Worm (Caenorhabditis elegans): ENCODE results near the gene ser-1.

ser-1 gene

ce11 chrX:16612293-16612946 lies 32.9 kb downstream of the ser-1 start (continued):
- TF ChIP-seq set-16 (GFP tag; IDR thresholded peaks at IDR 0.05) (peak; percentile 100), nhr-111 (GFP tag; optimal IDR thresholded peaks at IDR 0.05) (peak; percentile 39), Y105C5A.15 (GFP tag; IDR thresholded peaks at IDR 0.05) (no peak), lim-7 (GFP tag; IDR thresholded peaks at IDR 0.05) (no peak; the same call in 1 of the 2 replicates), madf-9 (GFP tag; conservative IDR thresholded peaks at IDR 0.05) (peak; percentile 92), saeg-2 (GFP tag; IDR thresholded peaks at IDR 0.05) (peak; percentile 92), nhr-10 (tag; optimal IDR thresholded peaks at IDR 0.05) (peak; percentile 95), pqm-1 (tag; optimal IDR thresholded peaks at IDR 0.05) (peak; percentile 36), mes-2 (tag; optimal IDR thresholded peaks at IDR 0.05; ENCODE audit: poor library complexity, severe bottlenecking) (peak; percentile 82), lin-39 (tag; optimal IDR thresholded peaks at IDR 0.05) (peak; percentile 28), ZK337.2 (GFP tag; IDR thresholded peaks at IDR 0.05) (no peak), egl-43 (GFP tag; IDR thresholded peaks at IDR 0.05) (peak; percentile 72; the same call in 1 of the 2 replicates), spr-1 (tag; optimal IDR thresholded peaks at IDR 0.05) (peak; percentile 94), dmd-8 (GFP tag; IDR thresholded peaks at IDR 0.05) (0 out of 2 replicates have a peak, but pooled peaks have one; percentile 38), R02D3.7 (tag; optimal IDR thresholded peaks at IDR 0.05) (no peak), lin-29 (GFP tag; IDR thresholded peaks at IDR 0.05) (peak; percentile 78; the same call in 1 of the 2 replicates)

- TF ChIP-seq dmd-6 (GFP tag; IDR thresholded peaks at IDR 0.05) (peak; percentile 24; the same call in 1 of the 2 replicates), vab-7 (GFP tag; IDR thresholded peaks at IDR 0.05) (no peak), nhr-28 (tag; optimal IDR thresholded peaks at IDR 0.05) (peak; percentile 17), mep-1 (tag; optimal IDR thresholded peaks at IDR 0.05) (no peak), nhr-237 (tag; optimal IDR thresholded peaks at IDR 0.05) (no peak), dve-1 (tag; optimal IDR thresholded peaks at IDR 0.05; ENCODE audit: insufficient read depth) (peak; percentile 21), Y105C5A.15 (GFP tag; IDR thresholded peaks at IDR 0.05) (no peak), php-3 (GFP tag; IDR thresholded peaks at IDR 0.05) (peak; percentile 51; the same call in 1 of the 2 replicates), nhr-42 (GFP tag; IDR thresholded peaks at IDR 0.05) (no peak), tra-1 (GFP tag; IDR thresholded peaks at IDR 0.05) (no peak), nhr-77 (tag; optimal IDR thresholded peaks at IDR 0.05) (no peak), ztf-7 (tag; optimal IDR thresholded peaks at IDR 0.05) (no peak), R02D3.7 (tag; optimal IDR thresholded peaks at IDR 0.05) (no peak), nhr-6 (tag; optimal IDR thresholded peaks at IDR 0.05) (no peak), madf-5 (GFP tag; IDR thresholded peaks at IDR 0.05) (no peak), dmd-9 (GFP tag; IDR thresholded peaks at IDR 0.05) (0 out of 2 replicates have a peak, but pooled peaks have one; percentile 30), daf-16 (GFP tag; optimal IDR thresholded peaks at IDR 0.05) (no peak), daf-16 (tag; optimal IDR thresholded peaks at IDR 0.05) (peak; percentile 27), pha-4 (GFP tag; IDR thresholded peaks at IDR 0.05) (no peak), pha-4 (tag; optimal IDR thresholded peaks at IDR 0.05) (no peak)
Observed at ce11 chrX:16613266-16613665, 33.7 kb downstream of the ser-1 start, which contains the start of gene ain-1. Gene ain-1 (plus strand): TSS chrX:16613451.

- TF ChIP-seq set-16 (GFP tag; IDR thresholded peaks at IDR 0.05) (peak; percentile 29), tra-1 (GFP tag; IDR thresholded peaks at IDR 0.05) (peak; percentile 6; the same call in 1 of the 2 replicates), lin-15B (tag; optimal IDR thresholded peaks at IDR 0.05) (no peak)
Observed at ce11 chrX:16614094-16614493, 34.5 kb downstream of the ser-1 start.

Measured in whole organism, L4 larva.